Worm (Caenorhabditis elegans) whole organism, L4 larva: ENCODE measurements around the gene C31H2.3.

Source experiments
- arid-1 ChIP-seq: fragments of 200-800 bp; sonication (Bioruptor generic); conservative IDR thresholded peaks from 2 replicates; pipeline ENCODE4 v1.3.6; 2022; ENCODE audit warnings: missing genetic modification reagents, missing genetic modification characterization, missing compliant biosample characterization
- lin-39 ChIP-seq: fragments of 150-350 bp; optimal IDR thresholded peaks from 2 replicates; lab custom pipeline; 2014; ENCODE audit warnings: missing biosample characterization, missing genetic modification reagents, missing genetic modification characterization
- nhr-25 ChIP-seq: sonication (generic microtip); optimal IDR thresholded peaks from 2 replicates; lab custom pipeline; 2017; ENCODE audit warnings: missing genetic modification characterization, mild to moderate bottlenecking, missing compliant biosample characterization, antibody characterized with exemption, moderate library complexity, borderline replicate concordance; ENCODE audit not compliant: insufficient read depth
- skn-1 ChIP-seq: fragments of 150-350 bp; optimal IDR thresholded peaks from 2 replicates; lab custom pipeline; 2014; ENCODE audit warnings: missing biosample characterization, missing genetic modification characterization
- zfp-2 ChIP-seq: sonication (generic microtip); optimal IDR thresholded peaks from 2 replicates; lab custom pipeline; 2016; ENCODE audit warnings: mild to moderate bottlenecking, missing genetic modification characterization, missing compliant biosample characterization
- ztf-11 ChIP-seq: fragments of 150-350 bp; optimal IDR thresholded peaks from 2 replicates; lab custom pipeline; 2014; ENCODE audit warnings: missing biosample characterization, missing genetic modification characterization

DNA sequence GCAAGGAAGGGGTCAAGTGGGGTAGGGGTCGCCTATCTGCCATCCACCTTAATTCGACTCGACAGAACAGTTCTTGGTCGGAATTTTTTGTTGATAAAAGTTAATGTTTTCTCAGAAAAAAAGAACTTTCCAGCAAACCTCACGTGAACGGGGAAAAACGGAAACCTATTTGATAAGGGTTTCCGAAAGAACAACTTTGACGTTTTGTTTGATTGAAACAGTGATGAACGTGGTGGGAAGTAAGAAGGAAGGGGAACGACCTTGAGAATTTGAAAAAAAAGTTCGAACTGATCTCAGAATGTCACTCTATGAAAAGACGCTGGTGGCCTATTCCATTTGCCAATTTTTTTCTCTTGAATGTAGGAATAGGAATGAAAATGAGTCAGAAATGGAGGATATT, 31.8 kb downstream of the C31H2.3 start:
- TF ChIP-seq zfp-2 (tag; lab: Kevin White, UChicago) (no peak), ztf-11 (tag; lab: Kevin White, UChicago) (no peak), lin-39 (no peak), nhr-25 (no peak), arid-1 (no peak), skn-1 (no peak)
